Worm (Caenorhabditis elegans) whole organism, L4 larva: ENCODE data around the gene rip-1.

Experiments used
- F26F4.8 ChIP-seq: fragments of 200-800 bp; sonication (Bioruptor generic); conservative IDR thresholded peaks from 2 replicates; pipeline ENCODE4 v1.3.6; 2022; ENCODE audit warnings: missing genetic modification characterization, missing compliant biosample characterization
- F44E2.7 ChIP-seq: fragments of 200-800 bp; sonication (Bioruptor generic); IDR thresholded peaks from 2 replicates; pipeline ENCODE4 v2.1.2; 2022; ENCODE audit warnings: missing genetic modification characterization, missing compliant biosample characterization
- R02D3.7 ChIP-seq: fragments of 150-350 bp; sonication (generic microtip); optimal IDR thresholded peaks from 3 replicates; lab custom pipeline; 2014; ENCODE audit warnings: missing biosample characterization, missing genetic modification characterization
- Y105C5A.15 ChIP-seq: fragments of 200-800 bp; sonication (Bioruptor generic); IDR thresholded peaks from 2 replicates; pipeline ENCODE4 v1.3.6; 2022; ENCODE audit warnings: missing genetic modification characterization, missing compliant biosample characterization
- Y75B8A.6 ChIP-seq: fragments of 200-800 bp; sonication (Bioruptor generic); IDR thresholded peaks from 2 replicates; pipeline ENCODE4 v1.3.6; 2022; ENCODE audit warnings: missing genetic modification reagents, missing genetic modification characterization, missing compliant biosample characterization
- ZK546.5 ChIP-seq, 2 experiments: sonication (generic microtip); optimal IDR thresholded peaks; 2 replicates each; lab custom pipeline; 2017; ENCODE audit warnings: missing biosample characterization in 2 of 2, missing genetic modification characterization in 2 of 2
- aha-1 ChIP-seq: fragments of 150-350 bp; peaks from one replicate; lab custom pipeline; 2014; ENCODE audit warnings: missing biosample characterization, missing genetic modification characterization
- aly-2 ChIP-seq: sonication (generic microtip); optimal IDR thresholded peaks from 2 replicates; lab custom pipeline; 2018; ENCODE audit warnings: missing biosample characterization, missing genetic modification characterization
- ceh-20 ChIP-seq: fragments of 200-800 bp; sonication (Bioruptor generic); IDR thresholded peaks from 2 replicates; pipeline ENCODE4 v1.3.6; 2022; ENCODE audit warnings: missing genetic modification reagents, missing genetic modification characterization, missing compliant biosample characterization
- ceh-32 ChIP-seq: sonication (generic microtip); optimal IDR thresholded peaks from 2 replicates; lab custom pipeline; 2016; ENCODE audit warnings: mild to moderate bottlenecking, missing genetic modification characterization, missing compliant biosample characterization; ENCODE audit not compliant: poor library complexity
- ceh-62 ChIP-seq: sonication (generic microtip); optimal IDR thresholded peaks from 2 replicates; lab custom pipeline; 2017; ENCODE audit warnings: missing biosample characterization, missing genetic modification characterization
- cey-2 ChIP-seq: sonication (generic microtip); optimal IDR thresholded peaks from 3 replicates; lab custom pipeline; 2017; ENCODE audit warnings: missing genetic modification characterization, mild to moderate bottlenecking, missing compliant biosample characterization, antibody characterized with exemption, borderline replicate concordance; ENCODE audit not compliant: insufficient read depth
- daf-16 ChIP-seq, 3 experiments: sonication (generic microtip); optimal IDR thresholded peaks; 2 replicates each; lab custom pipeline; 2016 to 2017; ENCODE audit warnings: missing genetic modification characterization in 3 of 3, missing genetic modification reagents in 3 of 3, mild to moderate bottlenecking in 2 of 3, missing compliant biosample characterization in 2 of 3, missing biosample characterization in 1 of 3, moderate library complexity in 1 of 3
- daf-19 ChIP-seq: fragments of 200-800 bp; sonication (Bioruptor generic); conservative IDR thresholded peaks from 2 replicates; pipeline ENCODE4 v1.3.6; 2022; ENCODE audit warnings: missing genetic modification characterization, missing compliant biosample characterization
- daf-8 ChIP-seq: fragments of 200-800 bp; sonication (Bioruptor generic); IDR thresholded peaks from 2 replicates; pipeline ENCODE4 v1.3.6; 2022; ENCODE audit warnings: missing genetic modification characterization, missing compliant biosample characterization
- dmd-8 ChIP-seq: fragments of 200-800 bp; sonication (Bioruptor generic); IDR thresholded peaks from 2 replicates; pipeline ENCODE4 v1.3.6; 2022; ENCODE audit warnings: missing genetic modification characterization, missing compliant biosample characterization
- egl-27 ChIP-seq: sonication (generic microtip); optimal IDR thresholded peaks from 3 replicates; lab custom pipeline; 2017; ENCODE audit warnings: missing biosample characterization, missing genetic modification reagents, missing genetic modification characterization
- fkh-10 ChIP-seq: fragments of 150-350 bp; optimal IDR thresholded peaks from 2 replicates; lab custom pipeline; 2014; ENCODE audit warnings: missing biosample characterization, missing genetic modification reagents, missing genetic modification characterization
- fos-1 ChIP-seq: fragments of 150-350 bp; optimal IDR thresholded peaks from 2 replicates; lab custom pipeline; 2014; ENCODE audit warnings: missing biosample characterization, missing genetic modification characterization
- gei-8 ChIP-seq: fragments of 200-800 bp; sonication (Bioruptor generic); optimal IDR thresholded peaks from 2 replicates; lab custom pipeline; 2018; ENCODE audit warnings: mild to moderate bottlenecking, missing genetic modification characterization, missing compliant biosample characterization
- hlh-11 ChIP-seq: fragments of 200-800 bp; sonication (Bioruptor generic); optimal IDR thresholded peaks from 2 replicates; lab custom pipeline; 2018; ENCODE audit warnings: mild to moderate bottlenecking, missing genetic modification characterization, missing compliant biosample characterization
- hmg-1.1 ChIP-seq: fragments of 200-800 bp; sonication (Bioruptor generic); IDR thresholded peaks from 2 replicates; pipeline ENCODE4 v1.3.6; 2022; ENCODE audit warnings: missing genetic modification reagents, missing genetic modification characterization, missing compliant biosample characterization
- jun-1 ChIP-seq: fragments of 150-350 bp; optimal IDR thresholded peaks from 2 replicates; lab custom pipeline; 2014; ENCODE audit warnings: missing biosample characterization, missing genetic modification reagents, missing genetic modification characterization
- lin-1 ChIP-seq: fragments of 200-800 bp; sonication (Bioruptor generic); IDR thresholded peaks from 2 replicates; pipeline ENCODE4 v1.3.6; 2022; ENCODE audit warnings: missing genetic modification reagents, missing genetic modification characterization, missing compliant biosample characterization
- lin-15B ChIP-seq: fragments of 150-350 bp; sonication (generic microtip); optimal IDR thresholded peaks from 3 replicates; lab custom pipeline; 2014; ENCODE audit warnings: missing biosample characterization, missing genetic modification characterization
- lin-29 ChIP-seq: fragments of 200-800 bp; sonication (Bioruptor generic); IDR thresholded peaks from 2 replicates; pipeline ENCODE4 v1.3.6; 2022; ENCODE audit warnings: missing genetic modification reagents, missing genetic modification characterization, missing compliant biosample characterization
- lin-38 ChIP-seq: fragments of 200-800 bp; sonication (Bioruptor generic); IDR thresholded peaks from 2 replicates; pipeline ENCODE4 v1.3.6; 2022; ENCODE audit warnings: missing genetic modification reagents, missing genetic modification characterization, missing compliant biosample characterization
- lsy-2 ChIP-seq, 2 experiments: fragments of 150-350 bp in 1 of 2; sonication (generic microtip) in 1 of 2; optimal IDR thresholded peaks; 2 replicates each; lab custom pipeline; 2014 to 2017; ENCODE audit warnings: missing biosample characterization in 2 of 2, missing genetic modification characterization in 2 of 2
- madf-5 ChIP-seq, 2 experiments: fragments of 200-800 bp; sonication (Bioruptor generic); IDR thresholded peaks; 2 replicates each; pipeline ENCODE4 v1.3.6; 2022; ENCODE audit warnings: missing compliant biosample characterization in 2 of 2, missing genetic modification characterization in 2 of 2
- mep-1 ChIP-seq: fragments of 150-350 bp; sonication (generic microtip); optimal IDR thresholded peaks from 3 replicates; lab custom pipeline; 2014; ENCODE audit warnings: missing biosample characterization, missing genetic modification characterization
- mxl-3 ChIP-seq: fragments of 200-800 bp; sonication (Bioruptor generic); optimal IDR thresholded peaks from 2 replicates; lab custom pipeline; 2018; ENCODE audit warnings: mild to moderate bottlenecking, missing genetic modification characterization, missing compliant biosample characterization
- nhr-10 ChIP-seq: fragments of 150-350 bp; optimal IDR thresholded peaks from 2 replicates; lab custom pipeline; 2014; ENCODE audit warnings: missing biosample characterization, missing genetic modification characterization
- nhr-102 ChIP-seq: sonication (generic microtip); optimal IDR thresholded peaks from 2 replicates; lab custom pipeline; 2016; ENCODE audit warnings: mild to moderate bottlenecking, missing genetic modification characterization, moderate library complexity, missing compliant biosample characterization
- nhr-11 ChIP-seq: fragments of 150-350 bp; optimal IDR thresholded peaks from 2 replicates; lab custom pipeline; 2014; ENCODE audit warnings: missing biosample characterization, missing genetic modification characterization
- nhr-48 ChIP-seq: sonication (generic microtip); optimal IDR thresholded peaks from 2 replicates; lab custom pipeline; 2016; ENCODE audit warnings: mild to moderate bottlenecking, missing genetic modification characterization, missing compliant biosample characterization
- nhr-77 ChIP-seq: fragments of 150-350 bp; optimal IDR thresholded peaks from 2 replicates; lab custom pipeline; 2014; ENCODE audit warnings: missing biosample characterization, missing genetic modification characterization
- pha-4 ChIP-seq, 2 experiments: fragments of 150-350 bp in 1 of 2; fragments of 200-800 bp in 1 of 2; sonication (Bioruptor generic) in 1 of 2; IDR thresholded peaks in 1 of 2; optimal IDR thresholded peaks in 1 of 2; 2 replicates each; pipeline versions ENCODE4 v1.3.6 to Lab custom; 2014 to 2022; ENCODE audit warnings: missing genetic modification characterization in 2 of 2, missing genetic modification reagents in 2 of 2, missing biosample characterization in 1 of 2, missing compliant biosample characterization in 1 of 2
- php-3 ChIP-seq: fragments of 200-800 bp; sonication (Bioruptor generic); IDR thresholded peaks from 2 replicates; pipeline ENCODE4 v1.3.6; 2022; ENCODE audit warnings: missing genetic modification reagents, missing genetic modification characterization, missing compliant biosample characterization
- pqm-1 ChIP-seq: sonication (generic microtip); optimal IDR thresholded peaks from 2 replicates; lab custom pipeline; 2017; ENCODE audit warnings: missing biosample characterization, missing genetic modification characterization
- rbr-2 ChIP-seq: sonication (generic microtip); optimal IDR thresholded peaks from 2 replicates; lab custom pipeline; 2016; ENCODE audit warnings: missing genotype, missing genetic modification characterization, missing compliant biosample characterization
- sdz-12 ChIP-seq: fragments of 200-800 bp; sonication (Bioruptor generic); optimal IDR thresholded peaks from 2 replicates; lab custom pipeline; 2018; ENCODE audit warnings: mild to moderate bottlenecking, missing genetic modification characterization, missing compliant biosample characterization
- set-16 ChIP-seq: fragments of 200-800 bp; sonication (Bioruptor generic); IDR thresholded peaks from 2 replicates; pipeline ENCODE4 v1.3.6; 2022; ENCODE audit warnings: missing genetic modification reagents, missing genetic modification characterization, missing compliant biosample characterization
- snpc-1.2 ChIP-seq: fragments of 200-800 bp; sonication (Bioruptor generic); IDR thresholded peaks from 2 replicates; pipeline ENCODE4 v1.3.6; 2022; ENCODE audit warnings: missing genetic modification reagents, missing genetic modification characterization, missing compliant biosample characterization
- spr-1 ChIP-seq: sonication (generic microtip); optimal IDR thresholded peaks from 2 replicates; lab custom pipeline; 2016; ENCODE audit warnings: mild to moderate bottlenecking, missing genetic modification characterization, missing compliant biosample characterization
- spr-3 ChIP-seq: fragments of 200-800 bp; sonication (Bioruptor generic); optimal IDR thresholded peaks from 2 replicates; lab custom pipeline; 2018; ENCODE audit warnings: mild to moderate bottlenecking, missing genetic modification characterization, missing compliant biosample characterization
- unc-130 ChIP-seq: sonication (generic microtip); optimal IDR thresholded peaks from 2 replicates; lab custom pipeline; 2016; ENCODE audit warnings: missing genetic modification reagents, missing genetic modification characterization, missing compliant biosample characterization
- vab-7 ChIP-seq: fragments of 200-800 bp; sonication (Bioruptor generic); IDR thresholded peaks from 2 replicates; pipeline ENCODE4 v1.3.6; 2022; ENCODE audit warnings: missing genetic modification reagents, missing genetic modification characterization, missing compliant biosample characterization
- zfp-2 ChIP-seq: sonication (generic microtip); optimal IDR thresholded peaks from 2 replicates; lab custom pipeline; 2016; ENCODE audit warnings: mild to moderate bottlenecking, missing genetic modification characterization, missing compliant biosample characterization
- zfp-3 ChIP-seq: fragments of 200-800 bp; sonication (Bioruptor generic); conservative IDR thresholded peaks from 2 replicates; pipeline ENCODE4 v1.3.6; 2022; ENCODE audit warnings: missing genetic modification reagents, missing genetic modification characterization, missing compliant biosample characterization
- zip-11 ChIP-seq: fragments of 200-800 bp; sonication (Bioruptor generic); IDR thresholded peaks from 2 replicates; pipeline ENCODE4 v1.3.6; 2022; ENCODE audit warnings: missing genetic modification characterization, missing compliant biosample characterization

rip-1 gene

DNA sequence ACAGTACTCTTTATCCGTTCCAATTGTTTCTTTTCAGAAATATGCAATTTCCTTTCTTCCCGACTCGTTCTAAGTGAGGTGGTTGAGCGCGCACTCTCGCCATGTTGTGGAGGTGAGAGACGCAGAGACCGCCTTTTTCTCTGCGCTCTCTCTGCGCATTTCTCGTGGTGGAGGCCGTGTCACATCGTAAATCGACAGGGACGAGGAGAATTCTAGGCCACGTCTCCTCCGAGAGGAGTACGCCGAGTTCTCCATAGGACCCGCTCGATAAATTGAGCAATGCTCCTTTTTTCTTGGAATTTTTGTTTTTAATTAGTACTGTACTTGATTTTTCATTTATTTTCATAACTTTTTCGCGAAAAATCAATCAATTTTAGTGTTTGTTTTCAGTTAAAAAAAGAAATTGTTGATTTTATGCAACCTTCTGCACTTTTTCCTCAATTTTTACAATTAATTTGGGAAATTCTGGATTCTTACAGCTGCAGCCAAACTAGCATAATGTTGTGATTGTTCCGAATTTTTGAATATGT is 12.3 kb upstream of the rip-1 start, which contains the start of gene cnk-1 (continued):
- TF ChIP-seq hlh-11: peak; percentile 69
- TF ChIP-seq gei-8: no peak
- peak; percentile 98 for TF ChIP-seq lin-38 (GFP tag; lab: Robert Waterston, UW)
- TF ChIP-seq fos-1 (tag; lab: Kevin White, UChicago): no peak
- TF ChIP-seq Y105C5A.15: 0 out of 2 replicates have a peak, but pooled peaks have one; percentile 57
- TF ChIP-seq set-16 (GFP tag; lab: Robert Waterston, UW): peak; percentile 92
- no peak for TF ChIP-seq ceh-32
- TF ChIP-seq hmg-1.1 (GFP tag; lab: Robert Waterston, UW): peak; percentile 99
- no peak for TF ChIP-seq zip-11
- TF ChIP-seq R02D3.7 (tag; lab: Kevin White, UChicago): peak; percentile 36
- TF ChIP-seq lin-15B (tag; lab: Kevin White, UChicago): peak; percentile 15
- TF ChIP-seq lsy-2 (tag; optimal IDR thresholded peaks at IDR 0.05; lab: Kevin White, UChicago): peak in 1 of 2 experiments; percentile 82
- no peak for TF ChIP-seq aly-2 (tag; lab: Kevin White, UChicago)
- TF ChIP-seq lin-29: peak; percentile 87
- peak; percentile 98 for TF ChIP-seq ceh-20
- peak; percentile 37 for TF ChIP-seq nhr-48
- TF ChIP-seq pha-4 (GFP tag; IDR thresholded peaks at IDR 0.05; lab: Robert Waterston, UW): peak; percentile 95
- no peak for TF ChIP-seq pha-4 (tag; optimal IDR thresholded peaks at IDR 0.05; lab: Kevin White, UChicago)
- TF ChIP-seq sdz-12 (GFP tag; lab: Kevin White, UChicago): peak; percentile 74
- TF ChIP-seq rbr-2 (tag; lab: Kevin White, UChicago): peak; percentile 86
- peak; percentile 96 for TF ChIP-seq vab-7
- TF ChIP-seq daf-16 (GFP tag; optimal IDR thresholded peaks at IDR 0.05; lab: Kevin White, UChicago): no peak
- peak; percentile 57 for TF ChIP-seq daf-16 (tag; optimal IDR thresholded peaks at IDR 0.05; lab: Kevin White, UChicago)
- TF ChIP-seq daf-19 (GFP tag; lab: Robert Waterston, UW): no peak
- TF ChIP-seq spr-3: peak; percentile 44
- TF ChIP-seq nhr-102 (tag; lab: Kevin White, UChicago): peak; percentile 81
- peak; percentile 1 for TF ChIP-seq nhr-11 (tag; lab: Kevin White, UChicago)
- TF ChIP-seq nhr-10 (tag; lab: Kevin White, UChicago): no peak
- TF ChIP-seq lin-1 (GFP tag; lab: Robert Waterston, UW): peak; percentile 94
- no peak for TF ChIP-seq ZK546.5 (tag; optimal IDR thresholded peaks at IDR 0.05; lab: Kevin White, UChicago)
- TF ChIP-seq snpc-1.2 (GFP tag; lab: Robert Waterston, UW): peak; percentile 88
- TF ChIP-seq mxl-3: peak; percentile 85
- TF ChIP-seq fkh-10 (GFP tag; lab: Kevin White, UChicago): no peak
- TF ChIP-seq nhr-77: peak; percentile 6
- peak; percentile 98 for TF ChIP-seq zfp-3 (GFP tag; lab: Robert Waterston, UW)
- no peak for TF ChIP-seq F26F4.8 (GFP tag; lab: Robert Waterston, UW)
- TF ChIP-seq mep-1 (tag; lab: Kevin White, UChicago): peak; percentile 42
- no peak for TF ChIP-seq spr-1
- no peak for TF ChIP-seq jun-1 (tag; lab: Kevin White, UChicago)
- TF ChIP-seq aha-1 (tag; lab: Kevin White, UChicago): peak; percentile 26
- TF ChIP-seq F44E2.7 (GFP tag; lab: Robert Waterston, UW): no peak
- peak; percentile 85 for TF ChIP-seq dmd-8 (GFP tag; lab: Robert Waterston, UW)
- peak; percentile 94 for TF ChIP-seq unc-130 (GFP tag; lab: Kevin White, UChicago)
- peak; percentile 96 for TF ChIP-seq php-3 (GFP tag; lab: Robert Waterston, UW)
- TF ChIP-seq madf-5 (GFP tag; IDR thresholded peaks at IDR 0.05; lab: Robert Waterston, UW): peak; percentile 94 to 95
- TF ChIP-seq cey-2 (tag; lab: Kevin White, UChicago): no peak
- TF ChIP-seq Y75B8A.6 (GFP tag; lab: Robert Waterston, UW): 0 out of 2 replicates have a peak, but pooled peaks have one; percentile 53
- no peak for TF ChIP-seq egl-27
- TF ChIP-seq zfp-2: no peak
- 0 out of 2 replicates have a peak, but pooled peaks have one; percentile 11 for TF ChIP-seq daf-8
- TF ChIP-seq pqm-1 (tag; lab: Kevin White, UChicago): no peak
- TF ChIP-seq ceh-62 (tag; lab: Kevin White, UChicago): no peak
